Worm (Caenorhabditis elegans) whole organism, L1 larva: ENCODE measurements around the gene ZK697.14.

Experiments
- Y116A8C.19 ChIP-seq: sonication (generic microtip); optimal IDR thresholded peaks from 2 replicates; lab custom pipeline; 2016; ENCODE audit warnings: missing compliant biosample characterization, missing genetic modification characterization, borderline replicate concordance
- blmp-1 ChIP-seq: fragments of 150-350 bp; optimal IDR thresholded peaks from 2 replicates; lab custom pipeline; 2014; ENCODE audit warnings: missing biosample characterization, missing genetic modification characterization
- ceh-63 ChIP-seq: fragments of 200-800 bp; sonication (Bioruptor generic); optimal IDR thresholded peaks from 2 replicates; lab custom pipeline; 2018; ENCODE audit warnings: mild to moderate bottlenecking, missing genetic modification characterization, missing compliant biosample characterization
- ceh-8 ChIP-seq: fragments of 200-800 bp; sonication (Bioruptor generic); optimal IDR thresholded peaks from 2 replicates; lab custom pipeline; 2018; ENCODE audit warnings: mild to moderate bottlenecking, missing genetic modification characterization, moderate library complexity, missing compliant biosample characterization
- ceh-88 ChIP-seq: fragments of 200-800 bp; sonication (Bioruptor generic); IDR thresholded peaks from 2 replicates; pipeline ENCODE4 v1.3.6; 2022; ENCODE audit warnings: missing genetic modification characterization, missing compliant biosample characterization
- egl-27 ChIP-seq, 2 experiments: fragments of 150-350 bp in 1 of 2; sonication (generic microtip); optimal IDR thresholded peaks; 3 replicates each; lab custom pipeline; 2017 to 2018; ENCODE audit warnings: missing biosample characterization in 2 of 2, missing genetic modification characterization in 2 of 2, missing genetic modification reagents in 2 of 2
- ets-5 ChIP-seq: fragments of 200-800 bp; sonication (Bioruptor generic); IDR thresholded peaks from 2 replicates; pipeline ENCODE4 v1.3.6; 2022; ENCODE audit warnings: missing genetic modification characterization, missing compliant biosample characterization
- grh-1 ChIP-seq: fragments of 200-800 bp; sonication (Bioruptor generic); IDR thresholded peaks from 2 replicates; pipeline ENCODE4 v1.3.6; 2022; ENCODE audit warnings: missing genetic modification reagents, missing genetic modification characterization, missing compliant biosample characterization
- hlh-4 ChIP-seq: sonication (generic microtip); optimal IDR thresholded peaks from 2 replicates; lab custom pipeline; 2016; ENCODE audit warnings: mild to moderate bottlenecking, missing genetic modification characterization, missing compliant biosample characterization
- hpl-2 ChIP-seq: fragments of 150-350 bp; optimal IDR thresholded peaks from 2 replicates; lab custom pipeline; 2014; ENCODE audit warnings: missing biosample characterization, missing genetic modification reagents, missing genetic modification characterization
- lin-14 ChIP-seq: fragments of 200-800 bp; sonication (Bioruptor generic); optimal IDR thresholded peaks from 2 replicates; lab custom pipeline; 2018; ENCODE audit warnings: mild to moderate bottlenecking, missing genetic modification characterization, moderate library complexity, missing compliant biosample characterization
- lin-39 ChIP-seq: fragments of 150-350 bp; optimal IDR thresholded peaks from 2 replicates; lab custom pipeline; 2014; ENCODE audit warnings: missing biosample characterization, missing genetic modification reagents, missing genetic modification characterization
- lir-3 ChIP-seq: sonication (generic microtip); optimal IDR thresholded peaks from 2 replicates; lab custom pipeline; 2016; ENCODE audit warnings: mild to moderate bottlenecking, missing genetic modification characterization, moderate library complexity, missing compliant biosample characterization; ENCODE audit not compliant: poor library complexity
- lsy-2 ChIP-seq, 2 experiments: fragments of 150-350 bp; optimal IDR thresholded peaks; 2 replicates each; lab custom pipeline; 2014; ENCODE audit warnings: missing biosample characterization in 2 of 2, missing genetic modification characterization in 2 of 2
- mab-9 ChIP-seq: fragments of 200-800 bp; sonication (Bioruptor generic); IDR thresholded peaks from 2 replicates; pipeline ENCODE4 v1.3.6; 2022; ENCODE audit warnings: missing genetic modification reagents, missing genetic modification characterization, missing compliant biosample characterization
- mep-1 ChIP-seq: fragments of 150-350 bp; optimal IDR thresholded peaks from 2 replicates; lab custom pipeline; 2014; ENCODE audit warnings: missing biosample characterization, missing genetic modification characterization
- nhr-19 ChIP-seq: fragments of 200-800 bp; sonication (Bioruptor generic); conservative IDR thresholded peaks from 2 replicates; pipeline ENCODE4 v1.3.6; 2022; ENCODE audit warnings: missing genetic modification characterization, missing compliant biosample characterization
- nhr-71 ChIP-seq: sonication (generic microtip); optimal IDR thresholded peaks from 2 replicates; lab custom pipeline; 2016; ENCODE audit warnings: mild to moderate bottlenecking, missing genetic modification characterization, moderate library complexity, missing compliant biosample characterization
- nhr-84 ChIP-seq: sonication (generic microtip); optimal IDR thresholded peaks from 2 replicates; lab custom pipeline; 2017; ENCODE audit warnings: missing biosample characterization, missing genetic modification characterization
- nhr-90 ChIP-seq: sonication (generic microtip); optimal IDR thresholded peaks from 2 replicates; lab custom pipeline; 2016; ENCODE audit warnings: mild to moderate bottlenecking, missing genetic modification characterization, missing compliant biosample characterization; ENCODE audit not compliant: poor library complexity
- pag-3 ChIP-seq: sonication (generic microtip); optimal IDR thresholded peaks from 2 replicates; lab custom pipeline; 2017; ENCODE audit warnings: missing genetic modification characterization, mild to moderate bottlenecking, missing compliant biosample characterization, antibody characterized with exemption, borderline replicate concordance; ENCODE audit not compliant: insufficient read depth
- rnt-1 ChIP-seq: sonication (generic microtip); optimal IDR thresholded peaks from 2 replicates; lab custom pipeline; 2016; ENCODE audit warnings: mild to moderate bottlenecking, missing genetic modification characterization, moderate library complexity, missing compliant biosample characterization
- skn-1 ChIP-seq: fragments of 150-350 bp; optimal IDR thresholded peaks from 2 replicates; lab custom pipeline; 2014; ENCODE audit warnings: missing biosample characterization, missing genetic modification characterization
- sox-4 ChIP-seq: sonication (generic microtip); optimal IDR thresholded peaks from 2 replicates; lab custom pipeline; 2016; ENCODE audit warnings: missing genetic modification characterization, missing compliant biosample characterization
- tlp-1 ChIP-seq: fragments of 150-350 bp; optimal IDR thresholded peaks from 2 replicates; lab custom pipeline; 2014; ENCODE audit warnings: missing biosample characterization, missing genetic modification characterization
- unc-130 ChIP-seq: fragments of 150-350 bp; optimal IDR thresholded peaks from 2 replicates; lab custom pipeline; 2017; ENCODE audit warnings: missing biosample characterization, missing genetic modification characterization, inconsistent platforms
- unc-86 ChIP-seq: sonication (generic microtip); optimal IDR thresholded peaks from 2 replicates; lab custom pipeline; 2016; ENCODE audit warnings: missing genetic modification characterization, missing compliant biosample characterization
- unc-98 ChIP-seq: fragments of 200-800 bp; sonication (Bioruptor generic); IDR thresholded peaks from 2 replicates; pipeline ENCODE4 v1.3.6; 2022; ENCODE audit warnings: missing genetic modification characterization, missing compliant biosample characterization
- zag-1 ChIP-seq: fragments of 150-350 bp; optimal IDR thresholded peaks from 2 replicates; lab custom pipeline; 2014; ENCODE audit warnings: missing biosample characterization, missing genetic modification characterization

Gene ZK697.14

ce11 chrV:1713761-1714160 is 41.7 kb downstream of the ZK697.14 start:
- TF ChIP-seq ets-5 (GFP tag; lab: Robert Waterston, UW): 0 out of 2 replicates have a peak, but pooled peaks have one; percentile 17
- TF ChIP-seq mab-9: peak; percentile 58; the same call in 1 of the 2 replicates
- TF ChIP-seq ceh-88 (GFP tag; lab: Robert Waterston, UW): peak; percentile 20; the same call in 1 of the 2 replicates
- peak; percentile 44; the same call in 1 of the 2 replicates for TF ChIP-seq unc-98 (GFP tag; lab: Robert Waterston, UW)
- TF ChIP-seq grh-1 (GFP tag; lab: Robert Waterston, UW): 0 out of 2 replicates have a peak, but pooled peaks have one; percentile 18

ce11 chrV:1710909-1711308 is 44.6 kb downstream of the ZK697.14 start, which contains the start of gene srw-100:
Gene srw-100 (plus strand): TSS chrV:1711209.
- no peak for TF ChIP-seq ets-5 (GFP tag; lab: Robert Waterston, UW)
- TF ChIP-seq rnt-1: no peak
- TF ChIP-seq skn-1 (tag; lab: Kevin White, UChicago): no peak
- TF ChIP-seq nhr-84 (tag; lab: Kevin White, UChicago): no peak
- no peak for TF ChIP-seq nhr-19 (GFP tag; lab: Robert Waterston, UW)
- TF ChIP-seq lin-14 (GFP tag; lab: Kevin White, UChicago): no peak
- TF ChIP-seq lir-3 (tag; lab: Kevin White, UChicago): no peak
- no peak for TF ChIP-seq mep-1 (tag; lab: Kevin White, UChicago)
- TF ChIP-seq pag-3 (tag; lab: Kevin White, UChicago): no peak
- TF ChIP-seq sox-4 (tag; lab: Kevin White, UChicago): no peak
- TF ChIP-seq unc-130: no peak
- TF ChIP-seq nhr-71 (tag; lab: Kevin White, UChicago): no peak
- no peak for TF ChIP-seq lin-39 (tag; lab: Kevin White, UChicago)
- TF ChIP-seq ceh-8 (GFP tag; lab: Kevin White, UChicago): no peak
- TF ChIP-seq hlh-4 (tag; lab: Kevin White, UChicago): no peak
- TF ChIP-seq nhr-90 (tag; lab: Kevin White, UChicago): no peak
- TF ChIP-seq Y116A8C.19: no peak

ce11 chrV:1708441-1708840 is 47.0 kb downstream of the ZK697.14 start, which contains the start of gene srw-99:
Gene srw-99 (plus strand): TSS chrV:1708741.
- TF ChIP-seq tlp-1 (tag; lab: Kevin White, UChicago) (no peak), blmp-1 (tag; lab: Kevin White, UChicago) (no peak), unc-86 (tag; lab: Kevin White, UChicago) (no peak), egl-27 (tag; optimal IDR thresholded peaks at IDR 0.05; lab: Kevin White, UChicago) (no peak), zag-1 (tag; lab: Kevin White, UChicago) (no peak), ceh-63 (GFP tag; lab: Kevin White, UChicago) (no peak), lsy-2 (tag; optimal IDR thresholded peaks at IDR 0.05; lab: Kevin White, UChicago) (no peak), hpl-2 (GFP tag; lab: Kevin White, UChicago) (no peak), ceh-88 (GFP tag; lab: Robert Waterston, UW) (no peak)
